Worm (Caenorhabditis elegans) whole organism, L2 larva: Measurements from ENCODE around the gene C07A9.10.

Experiments used
- blmp-1 ChIP-seq: sonication (generic microtip); optimal IDR thresholded peaks from 2 replicates; lab custom pipeline; 2017; ENCODE audit warnings: missing genetic modification characterization, mild to moderate bottlenecking, missing compliant biosample characterization, antibody characterized with exemption, moderate library complexity; ENCODE audit not compliant: insufficient read depth
- ceh-16 ChIP-seq: fragments of 150-350 bp; optimal IDR thresholded peaks from 2 replicates; lab custom pipeline; 2014; ENCODE audit warnings: missing biosample characterization, missing genetic modification characterization
- ceh-82 ChIP-seq: fragments of 150-350 bp; optimal IDR thresholded peaks from 2 replicates; lab custom pipeline; 2014; ENCODE audit warnings: missing biosample characterization, missing genetic modification characterization
- lin-39 ChIP-seq: fragments of 150-350 bp; optimal IDR thresholded peaks from 2 replicates; lab custom pipeline; 2014; ENCODE audit warnings: missing biosample characterization, missing genetic modification reagents, missing genetic modification characterization
- mdl-1 ChIP-seq, 2 experiments: fragments of 150-350 bp in 1 of 2; sonication (generic microtip) in 1 of 2; optimal IDR thresholded peaks; 2 replicates each; lab custom pipeline; 2017; ENCODE audit warnings: missing biosample characterization in 2 of 2, missing genetic modification characterization in 2 of 2
- nhr-12 ChIP-seq: fragments of 150-350 bp; optimal IDR thresholded peaks from 2 replicates; lab custom pipeline; 2014; ENCODE audit warnings: missing biosample characterization, missing genetic modification characterization
- nhr-25 ChIP-seq: fragments of 150-350 bp; sonication (generic microtip); optimal IDR thresholded peaks from 3 replicates; lab custom pipeline; 2014; ENCODE audit warnings: missing biosample characterization, missing genetic modification characterization
- nhr-77 ChIP-seq: fragments of 150-350 bp; optimal IDR thresholded peaks from 2 replicates; lab custom pipeline; 2014; ENCODE audit warnings: missing biosample characterization, missing genetic modification characterization
- snpc-4 ChIP-seq: fragments of 150-350 bp; optimal IDR thresholded peaks from 2 replicates; lab custom pipeline; 2014; ENCODE audit warnings: missing biosample characterization, missing genetic modification characterization
- unc-62 ChIP-seq: fragments of 150-350 bp; optimal IDR thresholded peaks from 2 replicates; lab custom pipeline; 2014; ENCODE audit warnings: missing biosample characterization, missing genetic modification reagents, missing genetic modification characterization
- ztf-4 ChIP-seq: fragments of 150-350 bp; optimal IDR thresholded peaks from 2 replicates; lab custom pipeline; 2014; ENCODE audit warnings: missing biosample characterization, missing genetic modification characterization

DNA sequence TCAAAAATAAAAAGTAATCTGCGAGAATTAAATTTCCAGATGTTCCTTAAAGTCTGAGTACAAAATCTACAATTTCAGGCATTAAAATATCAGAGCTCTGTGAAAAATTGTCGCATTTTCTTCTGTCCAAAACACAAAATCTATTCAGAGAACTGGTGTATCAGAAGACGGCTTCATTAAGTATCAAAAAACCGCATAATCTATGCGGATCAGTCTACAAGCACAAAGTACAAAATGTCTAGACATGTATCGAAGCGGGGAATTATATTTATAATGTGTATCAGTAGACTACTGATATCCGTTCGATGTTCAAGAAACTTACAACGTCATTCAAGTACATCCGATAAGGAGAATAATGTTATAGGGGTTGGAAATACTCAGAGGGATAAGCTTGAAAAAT, 16.3 kb downstream of the C07A9.10 start:
- TF ChIP-seq lin-39 (tag; lab: Kevin White, UChicago) (no peak), ztf-4 (tag; lab: Kevin White, UChicago) (no peak), unc-62 (GFP tag; lab: Kevin White, UChicago) (no peak), mdl-1 (tag; optimal IDR thresholded peaks at IDR 0.05; lab: Kevin White, UChicago) (no peak), nhr-77 (tag; lab: Kevin White, UChicago) (no peak), snpc-4 (tag; lab: Kevin White, UChicago) (no peak), blmp-1 (tag; lab: Kevin White, UChicago) (no peak), ceh-82 (tag; lab: Kevin White, UChicago) (no peak), nhr-12 (no peak), ceh-16 (no peak), nhr-25 (tag; lab: Kevin White, UChicago) (no peak)
